Fruit fly (Drosophila melanogaster): ENCODE results near the gene CG14787.

dm6 chrX:1461544-1461943 is at the start of gene CG14787:
- no peak for TF ChIP-seq CG7368 (GFP tag; optimal IDR thresholded peaks at IDR 0.05)
- no peak for TF ChIP-seq Met (GFP tag; optimal IDR thresholded peaks at IDR 0.05)
- no peak for TF ChIP-seq OdsH (GFP tag; optimal IDR thresholded peaks at IDR 0.05)
- no peak for TF ChIP-seq dsx (GFP tag; optimal IDR thresholded peaks at IDR 0.05; ENCODE audit: poor library complexity, severe bottlenecking)
- TF ChIP-seq CG3919 (GFP tag; optimal IDR thresholded peaks at IDR 0.05): no peak
- no peak for TF ChIP-seq CG10669 (GFP tag; optimal IDR thresholded peaks at IDR 0.05)
